Comparison of ENCODE assay signal across 1 fruit fly cellular context in the genomic region with DNA sequence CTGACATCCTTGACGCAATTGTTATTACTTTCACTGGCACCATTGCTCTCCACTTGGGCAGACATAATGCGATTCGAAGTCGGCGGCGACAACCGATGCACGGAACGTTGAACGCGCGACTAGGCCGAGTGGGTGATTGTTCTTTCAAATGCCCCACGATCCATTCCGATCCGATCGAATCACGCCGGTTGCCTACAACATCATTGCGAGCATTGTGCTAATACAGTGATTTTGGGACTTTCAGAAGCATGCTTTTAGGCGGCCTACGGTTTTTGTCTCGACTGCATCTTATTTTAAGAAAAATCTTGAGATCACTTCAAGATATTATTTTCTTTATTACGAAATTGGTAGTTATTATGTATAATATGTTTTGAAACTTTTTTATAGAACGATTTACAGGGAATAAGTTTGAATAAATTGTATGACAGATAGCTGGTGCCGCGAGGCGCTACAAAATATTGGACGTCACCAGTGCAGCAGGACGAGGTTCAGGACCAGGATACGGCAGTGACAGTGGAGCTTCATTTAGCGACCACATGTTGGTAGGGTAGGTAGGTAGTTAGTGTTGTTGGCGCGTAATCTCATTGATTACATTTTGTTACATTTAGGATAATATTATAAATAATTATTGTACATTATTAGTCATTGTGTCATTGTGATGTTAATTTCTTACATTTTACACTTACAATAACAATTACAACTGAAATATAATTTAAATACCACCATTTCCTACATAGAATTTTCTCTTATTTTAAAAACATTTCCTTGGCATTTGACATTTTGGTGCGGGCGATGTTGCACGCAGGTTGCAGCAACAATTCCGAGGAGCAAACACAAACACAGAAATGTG.
TF ChIP-seq lines count a peak whose summit lies in the region.

A gene (minus strand): TSS at position 137 of the 850 bp plus-strand sequence.

TF ChIP-seq in whole organism, prepupa, 60 proteins besides CTCF, POLR2A, EP300 and RAD21 (continued from another document):
- TF ChIP-seq CG6808 (GFP tag; optimal IDR thresholded peaks at IDR 0.05; lab: Kevin White, UChicago) = no peak
- TF ChIP-seq Eip75B (GFP tag; optimal IDR thresholded peaks at IDR 0.05; lab: Kevin White, UChicago) = no peak
- peak; percentile 8 for TF ChIP-seq OdsH (GFP tag; optimal IDR thresholded peaks at IDR 0.05; lab: Kevin White, UChicago)
- TF ChIP-seq CG11294 (GFP tag; IDR thresholded peaks at IDR 0.05; lab: Robert Waterston, UW) = no peak
- no peak for TF ChIP-seq spab (GFP tag; optimal IDR thresholded peaks at IDR 0.05; lab: Kevin White, UChicago)
- no peak for TF ChIP-seq net (GFP tag; optimal IDR thresholded peaks at IDR 0.05; lab: Kevin White, UChicago)
